Fruit fly (Drosophila melanogaster) Kc167 (cell line): ENCODE measurements around the gene CG31807.

Source experiments
- Myc ChIP-seq: fragments of >200 bp; optimal IDR thresholded peaks from 2 replicates; lab custom pipeline; 2017; ENCODE audit warnings: missing external identifiers
- Sin3A ChIP-seq: fragments of >200 bp; optimal IDR thresholded peaks from 2 replicates; lab custom pipeline; 2018; ENCODE audit warnings: missing external identifiers
- h ChIP-seq: fragments of >200 bp; optimal IDR thresholded peaks from 3 replicates; lab custom pipeline; 2018; ENCODE audit warnings: missing external identifiers
- insv ChIP-seq: fragments of >200 bp; optimal IDR thresholded peaks from 3 replicates; lab custom pipeline; 2018; ENCODE audit warnings: missing external identifiers
- psq ChIP-seq: fragments of >200 bp; optimal IDR thresholded peaks from 2 replicates; lab custom pipeline; 2017; ENCODE audit warnings: missing external identifiers
- ttk ChIP-seq: sonication (Bioruptor generic); optimal IDR thresholded peaks from 2 replicates; lab custom pipeline; 2017; ENCODE audit warnings: missing external identifiers

CG31807 gene

DNA sequence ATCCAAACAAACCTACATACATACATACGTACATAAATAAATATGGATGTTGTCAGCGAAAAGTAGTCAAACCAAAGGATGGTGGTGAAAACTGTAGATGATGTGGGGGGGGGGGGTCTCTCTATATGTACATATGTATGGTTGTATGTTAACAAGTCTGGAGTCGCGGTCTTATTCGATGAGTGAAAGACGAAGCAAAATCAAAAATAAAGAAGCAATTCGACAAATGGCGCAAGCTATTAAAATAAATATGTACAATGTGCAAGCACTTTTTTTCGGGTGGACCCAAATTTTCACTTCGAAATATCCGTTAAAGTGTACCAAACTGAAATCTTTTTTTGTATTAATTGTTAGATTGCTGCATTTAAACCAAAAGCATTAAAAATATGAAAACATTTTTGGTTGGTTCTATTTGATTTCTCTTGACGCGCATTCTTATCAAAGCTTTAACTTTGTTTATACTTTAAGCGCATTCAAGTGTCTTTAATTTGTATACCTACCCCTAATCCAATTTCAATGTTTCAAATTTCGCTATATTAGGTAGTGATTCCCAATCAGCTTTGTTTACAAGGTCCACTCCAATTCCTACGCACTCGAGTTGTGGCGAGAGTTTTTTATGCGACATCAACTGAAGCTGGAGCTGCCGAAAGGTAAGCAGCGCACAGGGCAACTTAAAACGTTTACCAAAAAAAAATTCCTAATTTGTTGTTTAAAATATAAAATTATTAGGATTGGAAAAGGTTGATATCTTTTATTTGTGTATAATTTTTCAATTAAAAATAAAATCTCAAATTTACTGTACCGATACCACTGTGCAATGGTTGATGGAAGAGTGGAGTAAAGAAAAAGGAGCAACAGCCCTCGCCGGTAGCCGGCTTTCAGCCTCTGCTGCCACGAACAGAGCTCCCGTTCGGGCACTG is at the start of gene CG31807:
Gene CG31807 (minus strand): TSS at position 51 of the 920 bp plus-strand sequence.
- TF ChIP-seq Myc, result no peak
- no peak for TF ChIP-seq Sin3A

DNA sequence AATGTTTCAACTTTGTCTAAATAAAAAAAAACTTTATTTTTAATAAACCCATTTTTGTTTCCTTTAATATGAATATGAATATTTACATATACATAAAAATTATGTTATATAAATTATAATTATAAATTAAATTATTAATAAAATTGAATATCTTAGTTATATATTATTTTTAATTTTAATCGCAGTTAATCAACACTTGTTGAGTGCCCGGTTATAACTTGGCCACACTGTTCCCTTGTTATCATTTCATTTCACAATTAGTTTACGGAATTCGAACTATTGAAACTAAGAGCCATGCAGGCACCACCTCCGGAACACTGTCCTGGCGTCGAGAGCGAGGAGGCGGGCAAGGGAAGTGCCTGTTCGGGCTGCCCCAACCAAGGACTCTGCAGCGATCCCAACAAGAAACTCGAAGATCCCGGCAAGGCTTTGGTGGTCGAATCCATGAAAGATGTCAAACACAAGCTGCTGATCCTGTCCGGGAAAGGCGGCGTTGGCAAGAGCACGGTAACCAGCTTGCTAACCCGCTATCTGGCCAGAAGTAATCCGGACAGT is 48.6 kb upstream of the CG31807 start, which contains the start of gene Nubp1:
Gene Nubp1 (plus strand): TSS at position 213 of the 555 bp plus-strand sequence.
- TF ChIP-seq insv (no peak), Sin3A (no peak), Myc (no peak), h (lab: Kevin White, UChicago) (no peak), ttk (no peak), psq (lab: Kevin White, UChicago) (no peak)

DNA sequence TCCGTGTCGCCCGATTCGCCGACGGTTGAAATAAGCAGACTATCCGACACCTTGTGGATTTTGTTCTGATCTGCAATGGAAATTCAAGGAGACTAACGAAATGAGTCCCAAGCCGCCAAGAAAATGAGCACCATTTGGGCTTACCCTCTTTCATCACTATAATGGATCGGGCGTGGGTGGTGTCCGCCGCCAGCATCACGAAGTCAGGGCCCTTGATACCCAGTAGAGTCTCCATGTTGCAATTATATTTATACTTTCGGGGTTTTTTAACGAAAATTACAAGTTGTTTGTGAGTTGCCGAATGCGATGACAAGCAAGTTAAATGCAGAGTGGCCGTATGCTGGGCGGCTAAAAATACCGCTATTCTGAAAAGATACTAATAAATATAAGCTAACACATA is 48.0 kb upstream of the CG31807 start, which contains the start of gene Prosbeta4:
Gene Prosbeta4 (minus strand): TSS at position 335 of the 400 bp plus-strand sequence.
- TF ChIP-seq insv, result no peak

DNA sequence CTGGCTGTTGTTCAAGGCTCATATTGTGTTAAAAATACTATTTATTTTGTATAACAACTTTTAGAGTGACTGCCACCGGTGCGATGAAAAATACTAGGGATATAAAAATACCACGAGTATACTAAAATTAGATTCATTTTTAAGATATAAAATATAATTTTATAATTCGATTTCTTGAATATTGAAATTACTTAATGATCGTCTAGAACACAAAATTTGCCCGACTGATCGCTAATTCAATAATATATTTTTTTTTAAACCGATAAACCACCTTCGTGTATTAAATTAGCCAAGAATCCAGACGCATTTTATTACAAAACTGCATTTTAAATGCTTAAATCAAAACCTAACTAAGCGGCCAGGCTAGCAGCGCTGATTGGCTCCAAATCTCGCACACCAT is 47.1 kb upstream of the CG31807 start, which contains the start of gene CG17996:
Gene CG17996 (minus strand): TSS at position 101 of the 400 bp plus-strand sequence.
- no peak for TF ChIP-seq h (lab: Kevin White, UChicago)
- no peak for TF ChIP-seq psq (lab: Kevin White, UChicago)
- no peak for TF ChIP-seq ttk
- TF ChIP-seq Myc, result no peak
- no peak for TF ChIP-seq insv
- no peak for TF ChIP-seq Sin3A

DNA sequence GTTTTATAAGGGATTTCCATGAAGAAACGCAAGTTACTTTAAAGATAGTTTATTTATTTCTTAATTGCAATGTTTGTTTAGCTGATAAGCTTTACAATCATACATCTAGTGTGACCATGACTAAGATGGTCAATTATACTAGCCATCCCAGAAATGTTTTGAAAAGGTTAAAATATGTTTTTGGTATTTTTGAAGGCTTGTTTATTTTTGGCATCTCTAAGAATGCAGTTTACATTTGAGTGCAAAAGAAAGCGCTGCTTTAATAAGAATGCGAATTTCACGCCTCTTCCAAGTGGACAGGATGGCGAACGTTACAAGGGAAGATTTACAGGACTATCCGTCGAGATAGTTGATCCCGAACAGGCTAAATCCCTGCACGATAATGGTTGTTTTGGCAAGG is 45.7 kb upstream of the CG31807 start, which contains the start of gene Tsen2:
Gene Tsen2 (plus strand): TSS at position 222 of the 400 bp plus-strand sequence.
- TF ChIP-seq Sin3A, result no peak
- TF ChIP-seq h (lab: Kevin White, UChicago), result no peak
- no peak for TF ChIP-seq psq (lab: Kevin White, UChicago)
- no peak for TF ChIP-seq insv
- TF ChIP-seq ttk, result no peak
- TF ChIP-seq Myc, result no peak

DNA sequence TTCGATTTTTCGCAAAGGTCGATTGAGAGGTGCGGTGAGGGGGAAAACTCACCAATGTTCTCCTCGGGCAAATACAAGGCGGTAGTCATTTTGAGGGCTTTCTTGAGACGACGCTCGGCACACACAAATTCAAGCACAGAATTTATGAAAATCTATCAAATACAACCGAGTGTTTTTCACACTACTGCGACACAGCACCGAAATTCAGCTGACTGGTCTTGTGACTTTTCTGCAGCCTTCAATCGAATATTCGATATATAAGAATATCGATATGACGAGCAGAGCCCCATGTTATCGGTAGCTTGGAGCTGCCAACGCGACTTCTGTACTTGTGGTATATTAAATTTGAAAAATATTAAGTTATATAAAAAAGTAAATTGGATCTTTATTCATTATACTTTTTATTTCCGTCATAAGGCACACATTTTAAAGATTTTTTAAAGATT is 43.8 kb upstream of the CG31807 start, which contains the start of gene VhaSFD:
Gene VhaSFD (minus strand): TSS at position 249 of the 446 bp plus-strand sequence.
- no peak for TF ChIP-seq insv
- TF ChIP-seq psq (lab: Kevin White, UChicago), result peak; percentile 65
- TF ChIP-seq h (lab: Kevin White, UChicago), result no peak

DNA sequence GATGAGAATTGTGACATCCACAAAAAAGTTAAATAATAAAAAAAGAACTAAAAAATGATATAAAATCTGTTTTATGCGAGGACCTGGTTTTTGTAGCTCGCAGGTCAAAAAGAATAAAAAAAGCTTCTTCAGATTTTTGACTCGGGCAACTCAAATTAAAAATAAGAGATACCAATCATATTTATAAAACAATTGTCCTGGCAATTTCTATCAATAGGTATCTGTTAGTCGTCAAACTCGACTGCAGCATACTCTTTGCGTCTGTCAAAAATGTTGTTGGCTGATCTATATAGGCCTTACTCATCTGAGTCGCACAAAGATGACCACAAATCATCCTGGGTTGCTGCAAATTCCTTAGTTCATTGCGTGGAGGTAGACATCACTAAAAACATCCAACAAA is 38.8 kb upstream of the CG31807 start:
- TF ChIP-seq h (lab: Kevin White, UChicago), result no peak
- no peak for TF ChIP-seq Sin3A
- TF ChIP-seq Myc, result no peak
- TF ChIP-seq insv, result no peak
- no peak for TF ChIP-seq psq (lab: Kevin White, UChicago)
- no peak for TF ChIP-seq ttk

DNA sequence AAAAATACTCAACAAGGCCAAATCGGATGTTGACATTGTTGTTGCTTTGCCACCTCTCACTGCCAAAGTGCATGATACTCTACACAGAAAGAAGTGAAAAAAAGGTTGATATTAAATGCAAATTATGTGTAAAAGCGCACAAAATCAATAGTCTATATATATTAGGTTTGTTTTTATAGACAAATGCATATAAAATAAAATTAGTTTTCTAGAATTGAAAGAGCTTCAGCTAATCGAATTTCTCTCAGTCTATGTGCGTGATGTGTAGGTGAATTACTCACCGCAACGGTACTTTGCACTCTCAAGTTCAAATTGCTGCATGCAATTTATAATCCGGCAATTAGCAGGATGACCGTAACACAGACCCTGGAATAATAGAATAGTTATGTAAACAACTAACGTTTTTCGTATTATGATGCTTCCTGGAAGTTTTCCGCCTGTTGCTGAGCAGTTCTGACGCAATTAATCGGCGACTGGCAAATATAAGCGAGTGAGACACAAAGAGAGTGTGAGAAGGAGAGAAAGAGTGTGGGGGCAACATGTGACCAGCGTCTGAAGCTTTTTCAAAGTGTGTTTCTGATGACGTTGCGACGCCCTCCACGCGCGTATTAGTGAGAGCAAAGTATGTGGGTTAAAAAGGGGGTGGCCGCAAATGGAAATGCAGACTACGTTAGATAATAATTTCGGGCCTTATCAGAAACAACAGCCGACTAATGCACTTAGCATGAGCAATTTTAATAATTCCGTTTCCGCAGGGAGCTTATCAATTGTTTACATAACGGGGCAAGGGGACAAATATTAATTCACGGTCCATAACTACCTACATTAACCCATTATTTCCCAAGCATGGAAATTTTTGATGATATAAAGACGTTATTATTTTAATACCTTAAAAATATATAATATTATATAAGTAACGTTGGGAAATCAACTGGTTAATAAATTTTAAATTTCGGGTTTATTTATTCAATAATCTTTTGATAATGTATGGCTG is 37.2 kb upstream of the CG31807 start:
- TF ChIP-seq Myc (no peak), ttk (no peak), Sin3A (no peak), h (lab: Kevin White, UChicago) (no peak), insv (no peak), psq (lab: Kevin White, UChicago) (no peak)

DNA sequence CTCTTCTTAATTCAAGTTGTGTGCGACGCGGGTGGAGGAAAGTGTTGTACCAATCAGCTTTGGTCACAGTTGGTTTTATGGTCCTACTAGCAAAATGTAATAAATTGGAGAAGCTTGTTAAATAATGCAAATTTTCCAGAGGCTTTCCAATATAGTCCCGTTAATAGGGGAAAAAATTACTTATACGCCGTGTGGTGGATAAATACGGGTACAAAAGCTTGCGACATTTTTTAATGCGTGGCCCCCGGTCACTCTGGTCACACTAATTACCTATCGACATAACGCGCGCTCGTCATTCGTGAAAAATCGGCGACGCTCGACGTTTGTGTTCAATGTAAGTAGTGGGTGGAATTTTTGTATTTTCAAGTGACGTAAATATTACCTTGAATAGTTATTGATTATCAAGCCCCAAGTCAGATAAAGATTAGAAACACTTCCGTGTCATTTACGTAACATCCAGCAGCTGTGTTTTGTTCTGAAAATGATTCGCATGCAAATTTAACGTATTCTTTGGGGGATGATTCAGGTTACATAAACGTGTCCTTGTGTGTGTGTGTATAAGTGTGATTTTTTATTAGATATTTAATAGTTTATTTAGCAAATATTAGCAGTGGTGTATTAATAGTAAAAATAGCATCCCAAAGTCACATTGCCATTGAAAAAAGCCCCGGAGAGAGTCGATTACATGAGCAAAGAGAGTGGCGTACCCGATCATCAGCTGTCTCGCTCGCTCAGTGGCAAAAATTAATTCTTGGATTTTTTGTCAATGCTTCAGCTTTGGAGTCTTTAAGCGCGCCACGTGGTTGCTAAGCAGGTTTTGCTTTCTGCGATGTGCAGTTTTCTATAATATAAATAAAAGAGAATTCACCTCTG is 36.1 kb upstream of the CG31807 start, which contains the start of gene Cyt-c-p:
Gene Cyt-c-p (plus strand): TSS at position 290 of the 873 bp plus-strand sequence.
- no peak for TF ChIP-seq Sin3A
- TF ChIP-seq ttk, result no peak
- TF ChIP-seq insv, result no peak
- TF ChIP-seq psq (lab: Kevin White, UChicago), result no peak
- no peak for TF ChIP-seq h (lab: Kevin White, UChicago)
- TF ChIP-seq Myc, result no peak

DNA sequence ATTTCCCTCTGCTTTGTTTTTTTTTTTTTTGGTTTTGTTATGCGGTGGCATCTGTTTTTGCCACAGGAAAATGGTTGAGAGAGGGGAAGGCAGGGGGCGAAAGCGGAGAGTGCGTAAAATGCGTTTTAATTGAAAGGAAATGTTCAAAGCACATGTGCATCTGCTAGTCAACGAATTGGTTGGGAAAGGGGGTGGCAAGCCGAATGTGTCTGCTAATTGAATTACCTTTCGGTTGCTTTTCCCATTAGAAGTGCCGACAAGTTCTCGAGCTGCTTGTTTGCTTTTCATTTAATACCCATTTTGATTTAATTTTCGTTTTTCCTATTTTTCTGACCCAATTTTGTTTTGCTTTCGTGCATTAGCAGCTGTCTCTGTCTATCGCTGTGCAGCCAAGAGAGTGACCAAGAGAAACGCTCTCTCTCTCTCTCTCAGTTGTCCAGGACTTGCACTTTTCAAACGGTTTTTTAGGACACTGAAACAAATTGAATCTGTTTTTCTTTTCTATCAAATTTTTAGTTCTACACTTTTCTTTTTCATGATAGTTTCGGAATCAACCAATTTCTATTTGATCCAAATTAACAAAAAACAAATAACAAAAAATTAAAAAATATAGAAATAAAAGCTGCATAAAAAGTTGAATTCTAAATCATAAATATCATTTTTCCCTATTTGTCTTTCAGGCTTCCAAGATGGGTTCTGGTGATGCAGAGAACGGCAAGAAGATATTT is 34.8 kb upstream of the CG31807 start:
- TF ChIP-seq psq (lab: Kevin White, UChicago), result no peak
- no peak for TF ChIP-seq Sin3A
- TF ChIP-seq Myc, result no peak
- TF ChIP-seq insv, result no peak
- no peak for TF ChIP-seq ttk
- TF ChIP-seq h (lab: Kevin White, UChicago), result no peak

DNA sequence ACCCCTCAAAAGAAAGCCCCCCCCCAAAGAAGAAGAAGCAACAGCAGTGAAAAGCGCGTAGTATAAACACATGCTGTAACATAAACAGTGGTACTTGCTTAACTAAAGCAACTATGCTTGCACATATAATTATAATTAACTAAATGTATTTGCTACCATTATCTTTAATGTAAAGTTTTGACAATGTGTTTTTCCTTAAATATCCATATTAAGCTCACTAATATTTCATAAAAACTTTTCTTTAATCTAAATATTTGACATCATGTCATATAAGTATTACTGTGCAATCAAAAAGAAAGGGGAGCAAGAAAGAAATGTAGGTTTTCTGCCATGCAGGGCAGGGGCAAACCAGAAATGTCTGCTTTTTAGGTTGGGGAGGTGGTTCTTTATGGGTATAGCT is 33.0 kb upstream of the CG31807 start:
- TF ChIP-seq psq (lab: Kevin White, UChicago), result no peak
- TF ChIP-seq h (lab: Kevin White, UChicago), result no peak
- TF ChIP-seq Myc, result no peak
- no peak for TF ChIP-seq insv
- TF ChIP-seq ttk, result no peak
- no peak for TF ChIP-seq Sin3A
